Worm (Caenorhabditis elegans): ENCODE data around the gene nhr-136.

nhr-136 gene

DNA sequence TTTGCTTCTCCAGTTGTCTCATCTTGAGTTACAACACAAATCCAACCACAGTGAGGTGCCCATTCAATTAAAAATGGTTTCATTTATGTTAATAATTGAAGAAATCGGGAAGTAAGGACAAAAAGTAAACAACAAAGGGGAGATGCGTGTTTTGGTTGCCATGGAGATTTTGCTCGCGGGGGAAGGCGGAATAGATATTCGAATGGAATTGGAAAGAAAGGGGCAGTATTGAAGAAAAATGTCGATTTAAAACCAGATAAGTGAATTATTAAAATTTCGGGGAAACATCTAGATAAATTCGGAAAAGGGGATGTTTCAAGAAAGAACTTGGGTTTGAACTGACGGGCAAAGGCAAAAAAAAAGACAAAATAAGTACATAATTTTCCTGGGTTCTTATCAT lies 43.7 kb downstream of the nhr-136 start, which contains the start of gene che-11:
Gene che-11, minus strand, starts transcription at position 101 of the 400 bp plus-strand sequence.
- TF ChIP-seq Y55F3AM.14 (GFP tag; optimal IDR thresholded peaks at IDR 0.05) (no peak), unc-62 (GFP tag; optimal IDR thresholded peaks at IDR 0.05) (no peak), R02D3.7 (tag; optimal IDR thresholded peaks at IDR 0.05) (no peak), nhr-129 (tag; optimal IDR thresholded peaks at IDR 0.05) (no peak), C34F6.9 (tag; optimal IDR thresholded peaks at IDR 0.05) (no peak), mdl-1 (tag; optimal IDR thresholded peaks at IDR 0.05) (no peak), nhr-23 (tag; optimal IDR thresholded peaks at IDR 0.05) (no peak), sem-4 (tag; optimal IDR thresholded peaks at IDR 0.05) (no peak), nhr-11 (tag; optimal IDR thresholded peaks at IDR 0.05) (no peak), lin-13 (GFP tag; optimal IDR thresholded peaks at IDR 0.05) (no peak)

DNA sequence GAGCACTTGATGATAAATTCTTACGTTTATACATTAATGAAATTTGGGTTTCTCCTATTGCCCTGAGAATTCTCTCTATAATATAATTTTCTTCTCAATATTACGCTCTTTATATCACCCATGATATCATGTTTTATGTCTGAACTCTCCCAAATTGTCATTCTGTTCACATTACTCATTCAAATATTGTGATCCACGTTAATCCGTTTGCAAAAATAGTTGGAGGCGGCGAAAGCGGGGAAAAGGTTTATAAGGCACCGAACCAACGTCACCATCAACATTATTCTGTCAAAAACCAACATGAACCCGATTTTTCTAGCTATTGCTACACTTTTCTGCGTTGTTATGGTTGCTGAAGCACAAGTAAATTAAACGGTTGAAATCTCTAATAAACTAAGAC lies 45.9 kb downstream of the nhr-136 start, which contains the start of gene C27A7.8:
Gene C27A7.8, plus strand, starts transcription at position 301 of the 400 bp plus-strand sequence.
- TF ChIP-seq sem-4 (tag; optimal IDR thresholded peaks at IDR 0.05) (no peak), mbf-1 (tag; optimal IDR thresholded peaks at IDR 0.05) (no peak), ztf-4 (tag; optimal IDR thresholded peaks at IDR 0.05) (no peak), nhr-6 (tag; optimal IDR thresholded peaks at IDR 0.05) (no peak), unc-62 (GFP tag; optimal IDR thresholded peaks at IDR 0.05) (no peak), lin-11 (tag; optimal IDR thresholded peaks at IDR 0.05) (no peak), dmd-4 (tag; optimal IDR thresholded peaks at IDR 0.05) (no peak), nhr-11 (tag; optimal IDR thresholded peaks at IDR 0.05) (no peak), Y55F3AM.14 (GFP tag; optimal IDR thresholded peaks at IDR 0.05) (no peak), mdl-1 (tag; optimal IDR thresholded peaks at IDR 0.05) (no peak), nhr-237 (tag; optimal IDR thresholded peaks at IDR 0.05) (no peak), snpc-4 (tag; optimal IDR thresholded peaks at IDR 0.05) (no peak), lin-13 (GFP tag; optimal IDR thresholded peaks at IDR 0.05) (no peak), gmeb-1 (tag; optimal IDR thresholded peaks at IDR 0.05) (no peak)

DNA sequence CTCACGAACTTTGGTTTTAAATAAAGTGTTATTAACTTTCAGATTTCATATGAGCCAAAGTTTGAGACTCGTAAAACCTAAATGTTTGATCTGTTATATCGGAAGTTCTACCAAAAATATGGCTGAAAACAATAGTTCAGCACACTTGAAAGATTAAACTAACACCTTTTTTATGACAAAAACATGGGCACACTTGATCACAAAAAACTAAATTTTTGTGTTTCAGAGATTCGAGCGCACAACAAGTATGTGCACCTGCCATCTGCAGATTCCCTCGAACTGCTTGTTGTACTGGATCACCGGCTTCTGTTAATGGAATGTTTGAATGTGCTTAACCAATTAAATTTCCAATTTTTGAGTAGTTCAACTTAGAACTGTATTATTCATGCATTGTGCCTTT lies 46.8 kb downstream of the nhr-136 start:
- TF ChIP-seq skn-1 (tag; optimal IDR thresholded peaks at IDR 0.05) (no peak), elt-1 (tag; optimal IDR thresholded peaks at IDR 0.05) (no peak), lin-13 (GFP tag; optimal IDR thresholded peaks at IDR 0.05) (no peak)

DNA sequence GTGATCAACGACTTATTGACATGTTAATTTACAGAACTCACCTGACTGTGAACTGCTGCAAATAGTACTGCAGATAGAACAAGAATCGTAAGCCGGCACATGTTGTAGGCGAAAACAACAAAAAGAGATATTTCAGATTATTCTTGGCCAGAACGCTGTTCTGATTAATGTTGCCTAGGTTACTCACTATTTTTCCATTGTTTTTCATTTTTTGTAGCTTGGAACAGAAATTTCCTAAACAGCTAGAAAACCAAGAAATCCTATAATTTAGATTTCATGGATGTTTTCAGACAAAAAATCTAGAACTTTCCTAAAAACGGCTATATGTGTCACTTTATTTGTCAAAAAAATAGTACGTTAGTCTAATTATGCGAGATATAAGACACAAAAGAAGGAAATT lies 47.6 kb downstream of the nhr-136 start, which contains the start of gene C27A7.9:
Gene C27A7.9, minus strand, starts transcription at position 101 of the 400 bp plus-strand sequence.
- TF ChIP-seq nhr-23 (tag; optimal IDR thresholded peaks at IDR 0.05) (no peak), crh-2 (tag; optimal IDR thresholded peaks at IDR 0.05) (no peak), nhr-11 (tag; optimal IDR thresholded peaks at IDR 0.05) (no peak), nhr-25 (tag; optimal IDR thresholded peaks at IDR 0.05) (no peak), fos-1 (tag; optimal IDR thresholded peaks at IDR 0.05) (no peak), unc-39 (tag; optimal IDR thresholded peaks at IDR 0.05) (no peak), peb-1 (tag; optimal IDR thresholded peaks at IDR 0.05) (no peak), nhr-77 (tag; optimal IDR thresholded peaks at IDR 0.05) (no peak), alr-1 (tag; optimal IDR thresholded peaks at IDR 0.05) (no peak), ZK546.5 (tag; optimal IDR thresholded peaks at IDR 0.05) (no peak), sem-4 (tag; optimal IDR thresholded peaks at IDR 0.05) (no peak), sma-9 (GFP tag; optimal IDR thresholded peaks at IDR 0.05) (no peak), sma-9 (tag; optimal IDR thresholded peaks at IDR 0.05) (no peak), R02D3.7 (tag; optimal IDR thresholded peaks at IDR 0.05) (no peak)

DNA sequence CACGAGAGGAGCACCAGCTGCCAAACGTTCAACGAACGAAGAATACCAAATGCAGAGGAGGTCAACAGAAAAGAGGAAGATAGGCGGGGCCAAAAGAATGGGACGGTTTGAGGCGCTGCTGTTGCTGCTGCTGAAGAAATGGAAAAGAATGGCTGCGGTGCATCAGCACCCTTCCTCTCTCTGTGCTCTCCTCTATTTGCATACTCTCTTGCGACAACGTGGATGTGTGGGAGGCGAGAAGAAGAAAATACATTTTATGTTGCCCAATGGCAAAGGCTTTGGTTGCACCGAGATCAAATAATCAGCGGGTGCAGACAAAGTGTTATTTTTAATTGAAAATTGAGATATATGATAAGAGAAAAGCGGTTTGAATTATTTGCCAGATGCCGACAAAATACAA lies 51.4 kb downstream of the nhr-136 start:
- TF ChIP-seq nhr-237 (tag; optimal IDR thresholded peaks at IDR 0.05) (no peak), nhr-129 (tag; optimal IDR thresholded peaks at IDR 0.05) (peak; percentile 19), sma-9 (GFP tag; optimal IDR thresholded peaks at IDR 0.05) (peak; percentile 92), sma-9 (tag; optimal IDR thresholded peaks at IDR 0.05) (no peak), ztf-4 (tag; optimal IDR thresholded peaks at IDR 0.05) (no peak)

All from whole organism, L2 larva.